Worm (Caenorhabditis elegans): ENCODE measurements around the gene F44A2.5.

DNA sequence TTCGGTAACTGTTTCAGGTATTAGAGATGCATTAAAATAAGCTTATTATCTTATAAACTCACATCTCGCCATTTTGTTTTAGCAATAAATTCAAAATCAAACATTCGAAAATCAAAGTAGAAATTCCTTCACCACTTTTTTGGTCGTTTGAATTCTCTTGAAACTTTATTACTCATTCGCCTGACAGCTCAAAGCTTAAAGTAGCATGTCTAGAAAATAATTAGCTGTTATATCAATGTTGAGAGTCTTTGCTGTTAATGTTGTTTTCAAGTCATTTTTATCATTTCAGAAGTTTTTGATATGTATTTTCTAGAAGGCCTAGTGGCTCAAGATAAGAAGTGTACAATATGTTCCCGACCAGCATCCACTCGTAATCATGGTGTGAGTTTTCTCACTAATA lies 5.6 kb downstream of the F44A2.5 start, which contains the start of gene nhr-39:
- TF ChIP-seq blmp-1 (tag; optimal IDR thresholded peaks at IDR 0.05) (no peak), lin-13 (tag; optimal IDR thresholded peaks at IDR 0.05) (no peak), unc-39 (tag; optimal IDR thresholded peaks at IDR 0.05) (no peak), mab-5 (tag; optimal IDR thresholded peaks at IDR 0.05) (no peak), elt-3 (tag; optimal IDR thresholded peaks at IDR 0.05) (no peak), lin-32 (GFP tag; optimal IDR thresholded peaks at IDR 0.05) (no peak), unc-120 (tag; optimal IDR thresholded peaks at IDR 0.05; ENCODE audit: poor library complexity, severe bottlenecking) (no peak), unc-62 (GFP tag; optimal IDR thresholded peaks at IDR 0.05) (no peak), snpc-4 (tag; optimal IDR thresholded peaks at IDR 0.05) (no peak), nhr-12 (tag; optimal IDR thresholded peaks at IDR 0.05) (no peak), nhr-28 (tag; optimal IDR thresholded peaks at IDR 0.05) (no peak)

Data from whole organism, mixed stage, embryonic.